Worm (Caenorhabditis elegans) whole organism, midembryonic: ENCODE measurements around the gene R13H4.7.

Experiments used
- T22C8.4 ChIP-seq: fragments of 200-800 bp; sonication (Bioruptor generic); IDR thresholded peaks from 2 replicates; pipeline ENCODE4 v1.3.6; 2022; ENCODE audit warnings: missing genetic modification characterization, missing compliant biosample characterization
- cog-1 ChIP-seq: sonication (generic microtip); optimal IDR thresholded peaks from 2 replicates; lab custom pipeline; 2016; ENCODE audit warnings: missing genetic modification characterization, missing compliant biosample characterization
- flt-1 ChIP-seq: fragments of 200-800 bp; sonication (Bioruptor generic); IDR thresholded peaks from 2 replicates; pipeline ENCODE4 v1.3.6; 2022; ENCODE audit warnings: missing genetic modification characterization, missing compliant biosample characterization
- klf-2 ChIP-seq: fragments of 200-800 bp; sonication (Bioruptor generic); conservative IDR thresholded peaks from 2 replicates; pipeline ENCODE4 v1.3.6; 2022; ENCODE audit warnings: missing genetic modification reagents, missing genetic modification characterization, missing compliant biosample characterization
- med-1 ChIP-seq: sonication (generic microtip); optimal IDR thresholded peaks from 2 replicates; lab custom pipeline; 2017; ENCODE audit warnings: missing genetic modification characterization, mild to moderate bottlenecking, missing compliant biosample characterization, antibody characterized with exemption, missing genetic modification reagents; ENCODE audit not compliant: insufficient read depth
- ref-1 ChIP-seq: fragments of 200-800 bp; sonication (Bioruptor generic); conservative IDR thresholded peaks from 2 replicates; pipeline ENCODE4 v1.3.6; 2022; ENCODE audit warnings: missing genetic modification reagents, missing genetic modification characterization, missing compliant biosample characterization
- tab-1 ChIP-seq: fragments of 200-800 bp; sonication (Bioruptor generic); IDR thresholded peaks from 2 replicates; pipeline ENCODE4 v1.3.6; 2022; ENCODE audit warnings: missing genetic modification characterization, missing compliant biosample characterization
- ztf-23 ChIP-seq: fragments of 200-800 bp; sonication (Bioruptor generic); IDR thresholded peaks from 2 replicates; pipeline ENCODE4 v1.3.6; 2022; ENCODE audit warnings: missing genetic modification reagents, missing genetic modification characterization, missing compliant biosample characterization
- ztf-29 ChIP-seq: fragments of 200-800 bp; sonication (Bioruptor generic); IDR thresholded peaks from 2 replicates; pipeline ENCODE4 v1.3.6; 2022; ENCODE audit warnings: missing genetic modification reagents, missing genetic modification characterization, missing compliant biosample characterization

R13H4.7 gene

DNA sequence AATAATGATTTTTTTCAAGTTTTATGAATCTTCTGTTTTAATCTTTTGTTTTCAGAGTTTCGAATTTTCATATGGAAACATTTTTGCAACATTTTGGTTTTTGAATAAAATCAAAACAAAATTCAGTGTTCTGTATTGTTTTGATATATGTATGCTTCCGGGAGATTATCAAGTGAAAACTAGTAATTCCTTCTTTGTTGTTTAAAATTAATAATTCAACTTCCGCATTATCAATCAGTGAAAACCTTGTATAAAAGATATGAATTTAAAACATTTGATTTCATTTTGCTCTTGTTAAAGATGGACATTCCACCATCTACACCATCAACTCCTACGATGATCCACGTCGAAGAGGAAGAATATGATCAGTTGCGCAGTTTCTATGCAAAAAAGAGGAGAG, 11.7 kb upstream of the R13H4.7 start, which contains the start of gene sulp-5:
Gene sulp-5, plus strand, starts transcription at position 301 of the 400 bp plus-strand sequence.
- no peak for TF ChIP-seq med-1 (GFP tag; lab: Kevin White, UChicago)
- no peak for TF ChIP-seq klf-2
- no peak for TF ChIP-seq tab-1
- no peak for TF ChIP-seq flt-1 (GFP tag; lab: Robert Waterston, UW)
- no peak for TF ChIP-seq ztf-23 (GFP tag; lab: Robert Waterston, UW)
- no peak for TF ChIP-seq T22C8.4
- TF ChIP-seq ref-1 (GFP tag; lab: Robert Waterston, UW), result no peak
- no peak for TF ChIP-seq cog-1
- no peak for TF ChIP-seq ztf-29

DNA sequence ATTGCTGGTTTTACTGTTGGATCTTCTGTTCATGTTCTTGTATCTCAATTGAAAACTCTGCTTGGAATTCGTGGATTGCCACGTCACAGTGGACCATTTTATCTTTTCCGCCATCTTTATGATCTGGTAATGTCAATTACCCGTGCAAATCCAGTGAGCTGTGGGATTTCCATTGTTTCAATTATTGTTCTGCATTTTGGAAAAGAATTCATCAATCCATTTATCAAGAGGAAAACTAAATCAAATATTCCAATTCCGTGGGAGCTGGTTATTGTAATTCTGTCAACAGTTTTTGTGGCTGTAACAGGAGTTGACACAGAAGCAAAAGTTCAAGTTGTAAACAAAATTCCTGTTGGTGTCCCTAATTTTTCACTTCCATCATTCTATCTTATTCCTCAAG, 8.6 kb upstream of the R13H4.7 start:
- TF ChIP-seq ztf-29, result no peak
- TF ChIP-seq med-1 (GFP tag; lab: Kevin White, UChicago), result no peak
- no peak for TF ChIP-seq T22C8.4
- no peak for TF ChIP-seq cog-1
- TF ChIP-seq tab-1, result no peak
- no peak for TF ChIP-seq flt-1 (GFP tag; lab: Robert Waterston, UW)
- TF ChIP-seq klf-2, result no peak
- no peak for TF ChIP-seq ref-1 (GFP tag; lab: Robert Waterston, UW)

ce11 chrV:11875060-11875459, 7.0 kb upstream of the R13H4.7 start, which contains the start of gene sulp-4:
TSS of gene sulp-4 (plus strand) at chrV:11875360.
- TF ChIP-seq klf-2 (no peak), ztf-29 (no peak), cog-1 (no peak), ztf-23 (GFP tag; lab: Robert Waterston, UW) (no peak), med-1 (GFP tag; lab: Kevin White, UChicago) (no peak), tab-1 (no peak), ref-1 (GFP tag; lab: Robert Waterston, UW) (no peak), T22C8.4 (no peak), flt-1 (GFP tag; lab: Robert Waterston, UW) (no peak)

DNA sequence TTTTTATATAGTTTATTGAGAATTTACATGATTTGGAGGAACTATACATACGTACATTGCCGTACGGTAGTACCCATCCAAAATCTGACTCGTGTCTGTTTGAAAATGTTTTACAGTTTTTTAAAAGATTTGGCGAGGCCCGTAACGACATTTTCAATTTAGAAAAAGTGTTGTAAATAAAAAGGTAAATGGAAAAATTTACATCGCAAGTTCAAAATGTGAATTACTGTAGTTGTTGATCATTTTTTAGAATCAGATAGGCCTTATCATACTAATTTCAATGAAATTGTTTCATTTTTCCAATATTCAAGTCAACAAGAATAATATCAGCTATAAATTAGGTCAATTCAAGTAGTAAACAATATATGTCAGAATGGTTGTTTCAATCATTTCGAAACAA, 5.2 kb downstream of the R13H4.7 start, which contains the start of gene R13H4.6:
Gene R13H4.6, plus strand, starts transcription at position 301 of the 400 bp plus-strand sequence.
- TF ChIP-seq klf-2, result no peak
- no peak for TF ChIP-seq tab-1
- no peak for TF ChIP-seq flt-1 (GFP tag; lab: Robert Waterston, UW)
- TF ChIP-seq ref-1 (GFP tag; lab: Robert Waterston, UW), result no peak
- TF ChIP-seq ztf-29, result no peak
- TF ChIP-seq T22C8.4, result no peak
- no peak for TF ChIP-seq cog-1
- TF ChIP-seq ztf-23 (GFP tag; lab: Robert Waterston, UW), result no peak
- TF ChIP-seq med-1 (GFP tag; lab: Kevin White, UChicago), result no peak

DNA sequence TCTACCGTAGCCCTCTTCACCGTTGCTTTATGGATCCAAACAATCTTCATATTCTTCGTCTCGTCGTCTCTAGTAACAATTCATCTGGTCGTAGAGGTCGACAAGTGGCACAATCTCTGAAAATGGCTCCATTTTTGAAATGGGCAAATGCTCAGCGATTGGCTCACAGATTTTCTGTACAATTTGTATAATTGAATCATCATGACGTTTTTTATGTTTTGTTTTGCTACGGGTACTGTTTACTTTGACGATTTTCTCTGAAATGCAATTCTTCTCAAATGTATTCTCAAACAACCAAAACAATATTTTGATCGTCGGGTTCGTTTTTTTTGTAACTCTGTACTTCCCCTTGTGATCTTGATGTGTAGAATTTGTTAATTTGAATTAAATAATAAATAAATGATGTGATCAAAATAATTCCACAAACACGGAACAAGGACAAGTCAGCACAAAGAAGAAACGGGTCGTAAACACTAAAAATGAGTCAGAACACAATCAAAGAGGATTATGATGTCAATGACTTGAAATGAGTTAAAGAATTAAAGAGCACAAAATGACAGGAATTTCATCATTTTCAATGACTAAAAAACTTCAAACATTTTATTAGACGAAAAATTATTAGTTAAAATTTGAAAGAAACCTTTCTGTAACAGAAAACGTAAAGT, 6.0 kb downstream of the R13H4.7 start:
- TF ChIP-seq tab-1, result no peak
- no peak for TF ChIP-seq cog-1
- no peak for TF ChIP-seq ztf-29
- TF ChIP-seq ref-1 (GFP tag; lab: Robert Waterston, UW), result no peak
- no peak for TF ChIP-seq flt-1 (GFP tag; lab: Robert Waterston, UW)
- no peak for TF ChIP-seq ztf-23 (GFP tag; lab: Robert Waterston, UW)
- TF ChIP-seq med-1 (GFP tag; lab: Kevin White, UChicago), result no peak
- TF ChIP-seq klf-2, result no peak
- TF ChIP-seq T22C8.4, result no peak

DNA sequence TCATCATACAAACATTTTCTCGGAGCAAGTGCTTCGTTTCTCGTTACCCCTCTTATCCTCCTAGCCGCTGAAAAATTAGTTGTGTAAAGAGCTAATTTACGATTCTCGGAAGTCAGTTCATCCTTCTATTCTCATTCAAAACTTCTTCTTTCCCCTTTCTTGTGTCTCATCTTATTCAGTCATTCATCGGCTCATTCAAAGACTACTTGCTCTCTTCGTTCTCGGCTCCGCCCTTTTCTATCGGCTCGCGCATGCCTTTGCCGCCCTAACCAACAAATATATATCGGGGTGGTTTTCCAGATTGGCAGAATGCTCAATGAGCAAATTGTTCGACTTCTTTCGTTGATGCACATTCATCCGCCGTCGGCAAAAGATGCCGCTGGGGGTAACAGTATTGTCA, 7.7 kb downstream of the R13H4.7 start, which contains the start of gene R13H4.5:
Gene R13H4.5, plus strand, starts transcription at position 301 of the 400 bp plus-strand sequence.
- no peak for TF ChIP-seq T22C8.4

DNA sequence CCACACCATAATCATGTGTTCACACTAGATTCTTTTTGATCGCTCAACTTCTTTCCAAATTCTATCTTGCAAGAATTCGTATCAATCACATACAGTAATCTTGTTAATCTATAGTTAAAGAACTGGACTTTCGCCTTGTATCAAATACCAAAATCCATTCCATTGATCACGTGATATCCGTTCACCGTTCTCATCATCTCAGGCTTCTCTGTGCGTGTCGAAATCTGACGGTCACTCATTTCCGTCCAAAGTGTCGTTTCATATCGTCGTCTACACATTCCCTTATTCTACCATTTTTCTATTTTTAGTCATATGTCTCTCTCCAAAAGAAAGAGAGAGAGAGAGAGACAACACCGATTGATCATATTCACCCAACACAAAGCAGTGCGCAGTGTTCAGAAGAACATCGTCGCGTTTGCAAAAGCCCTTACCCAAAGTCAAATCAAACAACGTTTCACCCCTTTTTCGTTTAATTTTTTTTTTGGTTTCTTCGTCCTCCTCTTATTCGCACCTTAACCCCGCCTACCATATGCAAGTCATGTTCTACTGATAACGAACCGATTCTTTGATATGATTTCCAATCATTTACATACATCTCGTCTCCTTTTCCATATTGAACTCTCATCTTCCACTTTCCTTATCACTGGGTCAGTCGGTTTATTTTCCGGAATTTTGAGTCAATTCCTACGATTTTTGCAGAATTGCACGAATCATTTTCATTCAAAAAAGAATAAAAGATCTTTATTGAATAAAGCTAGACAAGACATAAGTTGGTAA, 8.8 kb downstream of the R13H4.7 start:
- TF ChIP-seq flt-1 (GFP tag; lab: Robert Waterston, UW) (no peak), ztf-23 (GFP tag; lab: Robert Waterston, UW) (no peak), cog-1 (no peak), med-1 (GFP tag; lab: Kevin White, UChicago) (no peak), ref-1 (GFP tag; lab: Robert Waterston, UW) (no peak), klf-2 (no peak), ztf-29 (no peak), tab-1 (no peak), T22C8.4 (no peak)

- TF ChIP-seq tab-1 (no peak), ref-1 (GFP tag; lab: Robert Waterston, UW) (no peak), ztf-29 (no peak), klf-2 (no peak), T22C8.4 (no peak), flt-1 (GFP tag; lab: Robert Waterston, UW) (no peak), med-1 (GFP tag; lab: Kevin White, UChicago) (no peak), cog-1 (no peak), ztf-23 (GFP tag; lab: Robert Waterston, UW) (no peak)
These were observed 9.7 kb downstream of the R13H4.7 start for ce11 chrV:11858299-11858698.

ce11 chrV:11857756-11858155, 10.3 kb downstream of the R13H4.7 start:
- TF ChIP-seq ztf-29, result no peak
- TF ChIP-seq T22C8.4, result no peak
- TF ChIP-seq cog-1, result no peak
- no peak for TF ChIP-seq flt-1 (GFP tag; lab: Robert Waterston, UW)
- TF ChIP-seq med-1 (GFP tag; lab: Kevin White, UChicago), result no peak
- TF ChIP-seq tab-1, result no peak
- TF ChIP-seq klf-2, result no peak
- TF ChIP-seq ref-1 (GFP tag; lab: Robert Waterston, UW), result no peak
- no peak for TF ChIP-seq ztf-23 (GFP tag; lab: Robert Waterston, UW)

DNA sequence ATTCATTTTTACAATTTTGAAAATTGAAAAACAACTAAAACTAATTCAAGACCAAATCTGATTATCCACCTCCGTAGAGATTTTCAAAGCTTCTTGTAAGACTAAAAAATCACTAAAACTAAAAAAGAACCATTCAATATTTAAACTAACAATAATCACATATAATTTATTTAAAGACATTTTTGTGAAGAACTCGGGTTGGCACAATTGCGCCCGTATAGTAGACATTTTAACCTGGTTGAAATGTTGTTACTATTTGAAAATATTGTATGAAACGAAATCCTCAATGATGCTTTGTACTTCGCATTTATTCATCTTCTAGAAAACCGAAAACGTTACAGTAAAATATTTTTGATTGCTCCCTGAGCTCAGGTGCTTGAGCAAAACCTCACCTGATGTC, 12.0 kb downstream of the R13H4.7 start:
- TF ChIP-seq flt-1 (GFP tag; lab: Robert Waterston, UW) (no peak), med-1 (GFP tag; lab: Kevin White, UChicago) (no peak), cog-1 (no peak), klf-2 (no peak), ztf-23 (GFP tag; lab: Robert Waterston, UW) (no peak), ref-1 (GFP tag; lab: Robert Waterston, UW) (no peak), T22C8.4 (no peak), tab-1 (no peak), ztf-29 (no peak)
